Worm (Caenorhabditis elegans): ENCODE measurements around the gene C28D4.5.
A peak's percentile ranks its signal among the peaks of the same experiment; 100 is the strongest.
"Not testable (repeated sequence)": the region's sequence is repeated elsewhere in the genome, so short reads cannot be mapped to it uniquely, and the experiment has no call there.

Gene C28D4.5

ce11 chrIV:9770798-9771197, 24.1 kb upstream of the C28D4.5 start:
- no peak for TF ChIP-seq ama-1 (optimal IDR thresholded peaks at IDR 0.05)
- TF ChIP-seq ztf-16 (tag; optimal IDR thresholded peaks at IDR 0.05), result no peak
- TF ChIP-seq hlh-8 (tag; optimal IDR thresholded peaks at IDR 0.05), result no peak
- TF ChIP-seq fkh-10 (GFP tag; optimal IDR thresholded peaks at IDR 0.05), result no peak
- TF ChIP-seq hlh-15 (tag; optimal IDR thresholded peaks at IDR 0.05), result no peak
- TF ChIP-seq elt-4 (tag; optimal IDR thresholded peaks at IDR 0.05), result no peak
- no peak for TF ChIP-seq ceh-34 (tag; optimal IDR thresholded peaks at IDR 0.05)
- TF ChIP-seq unc-55 (GFP tag; optimal IDR thresholded peaks at IDR 0.05), result peak; percentile 98
- TF ChIP-seq mec-3 (tag; optimal IDR thresholded peaks at IDR 0.05; ENCODE audit: borderline replicate concordance), result no peak
- no peak for TF ChIP-seq nfya-1 (tag; optimal IDR thresholded peaks at IDR 0.05)
- TF ChIP-seq tbx-2 (tag; optimal IDR thresholded peaks at IDR 0.05), result peak; percentile 62
- no peak for TF ChIP-seq che-1 (tag; optimal IDR thresholded peaks at IDR 0.05)
- TF ChIP-seq ahr-1 (tag; optimal IDR thresholded peaks at IDR 0.05), result no peak
- no peak for TF ChIP-seq pax-1 (tag; optimal IDR thresholded peaks at IDR 0.05)
- TF ChIP-seq ceh-18 (tag; optimal IDR thresholded peaks at IDR 0.05), result no peak
- TF ChIP-seq rnt-1 (tag; optimal IDR thresholded peaks at IDR 0.05), result no peak
- no peak for TF ChIP-seq C38D4.7 (GFP tag; optimal IDR thresholded peaks at IDR 0.05)
- no peak for TF ChIP-seq pha-2 (tag; optimal IDR thresholded peaks at IDR 0.05)
- peak; percentile 20 for TF ChIP-seq ref-2 (tag; optimal IDR thresholded peaks at IDR 0.05)
- TF ChIP-seq ceh-22 (tag; optimal IDR thresholded peaks at IDR 0.05), result no peak
- no peak for TF ChIP-seq nhr-232 (tag; optimal IDR thresholded peaks at IDR 0.05)
- TF ChIP-seq ceh-31 (tag; optimal IDR thresholded peaks at IDR 0.05), result peak; percentile 9
- TF ChIP-seq pha-4 (tag; optimal IDR thresholded peaks at IDR 0.05), result no peak
- TF ChIP-seq ceh-48 (tag; optimal IDR thresholded peaks at IDR 0.05), result no peak
- TF ChIP-seq pat-9 (tag; optimal IDR thresholded peaks at IDR 0.05), result no peak
- TF ChIP-seq ceh-45 (GFP tag; IDR thresholded peaks at IDR 0.05), result no peak
- TF ChIP-seq Y22D7AL.16 (tag; optimal IDR thresholded peaks at IDR 0.05), result no peak
- TF ChIP-seq K09A11.1 (tag; optimal IDR thresholded peaks at IDR 0.05; ENCODE audit: insufficient read depth), result no peak
- no peak for TF ChIP-seq ttx-3 (tag; optimal IDR thresholded peaks at IDR 0.05)
- no peak for TF ChIP-seq pqm-1 (tag; optimal IDR thresholded peaks at IDR 0.05)
- TF ChIP-seq ceh-6 (GFP tag; optimal IDR thresholded peaks at IDR 0.05), result no peak
- TF ChIP-seq nhr-11 (tag; optimal IDR thresholded peaks at IDR 0.05), result no peak
- no peak for TF ChIP-seq gmeb-2 (tag; optimal IDR thresholded peaks at IDR 0.05)

DNA sequence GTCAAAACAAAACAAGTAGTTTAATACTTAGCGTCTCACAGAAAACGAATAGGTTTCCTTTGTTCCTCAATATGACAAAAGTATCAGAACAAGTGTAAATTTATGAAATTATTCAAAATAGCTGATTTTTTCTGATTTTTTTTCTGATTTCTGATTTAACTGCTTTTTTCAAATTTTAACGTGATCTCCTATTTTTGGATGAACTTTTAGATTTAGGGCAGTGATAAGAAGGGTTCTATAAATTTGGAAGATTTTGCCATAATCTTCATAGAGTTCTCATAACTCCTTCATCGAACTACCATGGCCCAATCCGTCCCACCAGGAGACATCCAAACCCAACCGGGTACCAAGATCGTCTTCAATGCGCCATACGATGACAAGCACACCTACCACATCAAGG, 23.1 kb upstream of the C28D4.5 start, which contains the start of gene msp-78:
Gene msp-78, plus strand, starts transcription at position 301 of the 400 bp plus-strand sequence.
- TF ChIP-seq lim-6, syd-9, ceh-48 (tag; optimal IDR thresholded peaks at IDR 0.05): not testable (repeated sequence)

- not testable (repeated sequence) for TF ChIP-seq ceh-14 (tag; optimal IDR thresholded peaks at IDR 0.05); ceh-48 (tag; optimal IDR thresholded peaks at IDR 0.05); fkh-10 (GFP tag; optimal IDR thresholded peaks at IDR 0.05)
Observed at ce11 chrIV:9767054-9767453, 20.4 kb upstream of the C28D4.5 start, which contains the start of gene msp-79. Gene msp-79, minus strand, starts transcription at chrIV:9767154.

DNA sequence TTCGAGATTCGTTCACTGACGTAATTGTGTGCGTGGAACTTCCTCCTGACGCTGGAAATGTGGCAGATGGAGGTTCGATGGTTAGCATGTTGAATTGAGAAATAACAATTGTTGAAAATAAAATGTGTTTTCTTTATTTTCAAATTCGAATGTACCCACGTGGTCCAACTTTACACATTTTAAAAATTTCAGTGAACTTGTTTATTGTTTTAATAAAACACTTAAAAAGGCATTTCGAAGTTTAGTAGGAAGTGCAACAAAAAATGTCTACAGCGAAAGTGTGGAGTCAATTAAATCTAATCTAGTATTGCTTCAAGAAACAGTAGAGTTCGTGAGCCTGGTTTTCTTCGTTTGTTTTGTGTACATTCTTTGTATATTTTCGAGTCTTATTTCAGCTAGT, 19.6 kb upstream of the C28D4.5 start, which contains the start of gene ssp-36:
Gene ssp-36, minus strand, starts transcription at position 101 of the 400 bp plus-strand sequence.
- TF ChIP-seq Y22D7AL.16 (tag; optimal IDR thresholded peaks at IDR 0.05), result no peak
- TF ChIP-seq madf-2 (tag; optimal IDR thresholded peaks at IDR 0.05), result no peak
- TF ChIP-seq hlh-30 (tag; optimal IDR thresholded peaks at IDR 0.05; ENCODE audit: insufficient read depth), result no peak
- no peak for TF ChIP-seq lin-11 (tag; optimal IDR thresholded peaks at IDR 0.05)
- no peak for TF ChIP-seq ref-2 (tag; optimal IDR thresholded peaks at IDR 0.05)
- no peak for TF ChIP-seq tbx-7 (tag; optimal IDR thresholded peaks at IDR 0.05)
- TF ChIP-seq odd-2 (tag; optimal IDR thresholded peaks at IDR 0.05), result no peak
- TF ChIP-seq che-1 (tag; optimal IDR thresholded peaks at IDR 0.05), result no peak
- TF ChIP-seq ama-1 (optimal IDR thresholded peaks at IDR 0.05), result no peak
- TF ChIP-seq npax-4 (tag; optimal IDR thresholded peaks at IDR 0.05), result no peak

Measured in whole organism, late embryonic.